Worm (Caenorhabditis elegans) whole organism, midembryonic: ENCODE data around the gene ZK742.7.

ENCODE experiments used
- flt-1 ChIP-seq: fragments of 200-800 bp; sonication (Bioruptor generic); IDR thresholded peaks from 2 replicates; pipeline ENCODE4 v1.3.6; 2022; ENCODE audit warnings: missing genetic modification characterization, missing compliant biosample characterization
- tab-1 ChIP-seq: fragments of 200-800 bp; sonication (Bioruptor generic); IDR thresholded peaks from 2 replicates; pipeline ENCODE4 v1.3.6; 2022; ENCODE audit warnings: missing genetic modification characterization, missing compliant biosample characterization

DNA sequence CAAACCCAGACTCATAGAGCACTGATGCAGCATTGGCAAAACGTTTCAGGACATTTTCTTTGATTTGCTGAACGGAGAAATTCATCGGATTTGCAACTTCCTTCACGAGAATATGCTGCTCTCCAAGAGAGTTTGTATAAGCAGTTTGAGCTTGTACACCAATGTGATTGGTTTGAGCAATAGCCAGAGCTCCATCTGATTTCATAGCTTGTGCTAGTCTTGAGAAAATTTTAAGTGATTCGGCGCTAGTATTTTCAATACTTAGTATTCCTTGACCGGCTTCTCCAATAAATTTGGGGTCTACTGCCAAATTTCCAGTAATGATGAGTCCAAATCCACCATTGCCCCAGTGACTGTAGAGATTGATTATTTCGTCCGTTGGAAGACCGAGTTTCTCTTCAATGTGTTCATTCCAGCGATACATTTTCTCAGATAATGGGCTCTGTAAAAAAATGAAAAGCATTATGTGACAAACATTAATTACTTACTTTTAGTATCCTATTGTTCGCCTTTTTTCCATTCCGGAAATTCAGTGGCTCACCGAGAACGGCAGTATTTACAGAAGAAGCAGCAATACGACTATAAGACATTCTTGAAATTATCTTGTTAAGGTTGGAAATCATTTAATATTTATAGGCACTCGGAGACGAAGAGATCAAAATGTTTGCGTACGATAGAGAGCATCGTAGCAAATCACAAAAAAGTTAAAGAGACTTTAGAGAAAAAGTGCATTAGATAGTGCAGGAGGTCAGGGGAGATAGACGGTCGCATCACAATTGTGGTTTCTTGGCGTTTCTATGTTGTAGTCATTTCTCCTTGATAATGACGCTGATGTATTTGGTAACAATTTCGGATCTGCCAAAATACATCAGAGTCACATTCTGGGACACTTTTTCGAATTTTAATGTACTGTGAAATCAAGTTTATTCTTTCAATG is 11.4 kb downstream of the ZK742.7 start, which contains the start of gene ZK742.3:
- no peak for TF ChIP-seq flt-1 (GFP tag; lab: Robert Waterston, UW)
- no peak for TF ChIP-seq tab-1 (GFP tag; lab: Robert Waterston, UW)
